Worm (Caenorhabditis elegans): Measurements from ENCODE around the gene fbxb-58.

ce11 chrX:1627013-1627412, 924 bp upstream of the fbxb-58 start:
- TF ChIP-seq F57C9.4 (tag; optimal IDR thresholded peaks at IDR 0.05) = peak; percentile 35
- TF ChIP-seq sea-2 (GFP tag; IDR thresholded peaks at IDR 0.05) = no peak
- peak; percentile 99 for TF ChIP-seq lin-40 (tag; optimal IDR thresholded peaks at IDR 0.05)
- no peak for TF ChIP-seq F49E8.2 (tag; optimal IDR thresholded peaks at IDR 0.05; ENCODE audit: insufficient read depth)
- peak; percentile 96 for TF ChIP-seq madf-10 (tag; optimal IDR thresholded peaks at IDR 0.05)
- TF ChIP-seq unc-62 (GFP tag; optimal IDR thresholded peaks at IDR 0.05) = no peak
- peak; percentile 86; the same call in 1 of the 2 replicates for TF ChIP-seq ztf-6 (GFP tag; IDR thresholded peaks at IDR 0.05)

Data from whole organism, young adult.